Worm (Caenorhabditis elegans) whole organism, L1 larva: Measurements from ENCODE around the gene tes-1.

ENCODE experiments used
- C16A3.4 ChIP-seq: fragments of 150-350 bp; optimal IDR thresholded peaks from 2 replicates; lab custom pipeline; 2014; ENCODE audit warnings: missing biosample characterization, missing genetic modification characterization
- C34B4.2 ChIP-seq: sonication (generic microtip); optimal IDR thresholded peaks from 2 replicates; lab custom pipeline; 2017; ENCODE audit warnings: mild to moderate bottlenecking, missing genetic modification characterization, missing compliant biosample characterization
- Y116A8C.19 ChIP-seq: sonication (generic microtip); optimal IDR thresholded peaks from 2 replicates; lab custom pipeline; 2016; ENCODE audit warnings: missing compliant biosample characterization, missing genetic modification characterization, borderline replicate concordance
- alr-1 ChIP-seq: fragments of 200-800 bp; sonication (Bioruptor generic); optimal IDR thresholded peaks from 2 replicates; lab custom pipeline; 2018; ENCODE audit warnings: borderline replicate concordance, mild to moderate bottlenecking, missing genetic modification characterization, missing compliant biosample characterization
- aly-2 ChIP-seq: fragments of 150-350 bp; optimal IDR thresholded peaks from 2 replicates; lab custom pipeline; 2014; ENCODE audit warnings: missing biosample characterization, missing genetic modification characterization
- ama-1 ChIP-seq: fragments of 150-350 bp; optimal IDR thresholded peaks from 2 replicates; lab custom pipeline; 2014
- ceh-8 ChIP-seq: fragments of 200-800 bp; sonication (Bioruptor generic); optimal IDR thresholded peaks from 2 replicates; lab custom pipeline; 2018; ENCODE audit warnings: mild to moderate bottlenecking, missing genetic modification characterization, moderate library complexity, missing compliant biosample characterization
- ceh-82 ChIP-seq, 3 experiments: fragments of 150-350 bp in 1 of 3; sonication (generic microtip) in 2 of 3; optimal IDR thresholded peaks; 2 replicates each; lab custom pipeline; 2014 to 2017; ENCODE audit warnings: missing biosample characterization in 3 of 3, missing genetic modification characterization in 3 of 3
- ceh-88 ChIP-seq: fragments of 200-800 bp; sonication (Bioruptor generic); IDR thresholded peaks from 2 replicates; pipeline ENCODE4 v1.3.6; 2022; ENCODE audit warnings: missing genetic modification characterization, missing compliant biosample characterization
- dsc-1 ChIP-seq: sonication (generic microtip); optimal IDR thresholded peaks from 2 replicates; lab custom pipeline; 2016; ENCODE audit warnings: mild to moderate bottlenecking, missing genetic modification characterization, missing compliant biosample characterization
- efl-1 ChIP-seq, 4 experiments: fragments of 150-350 bp; optimal IDR thresholded peaks in 3 of 4; peaks in 1 of 4; 1 replicate in 1 of 4; 2 replicates in 3 of 4; lab custom pipeline; 2014; ENCODE audit warnings: missing biosample characterization in 2 of 4, missing genetic modification characterization in 2 of 4, missing genetic modification reagents in 2 of 4
- efl-3 ChIP-seq: fragments of 200-800 bp; sonication (Bioruptor generic); optimal IDR thresholded peaks from 2 replicates; lab custom pipeline; 2018; ENCODE audit warnings: mild to moderate bottlenecking, missing genetic modification characterization, missing compliant biosample characterization
- egl-13 ChIP-seq: sonication (generic microtip); optimal IDR thresholded peaks from 2 replicates; lab custom pipeline; 2016; ENCODE audit warnings: missing genotype, missing genetic modification reagents, missing genetic modification characterization, missing compliant biosample characterization
- egl-27 ChIP-seq, 2 experiments: fragments of 150-350 bp in 1 of 2; sonication (generic microtip); optimal IDR thresholded peaks; 3 replicates each; lab custom pipeline; 2017 to 2018; ENCODE audit warnings: missing biosample characterization in 2 of 2, missing genetic modification characterization in 2 of 2, missing genetic modification reagents in 2 of 2
- fkh-10 ChIP-seq: sonication (generic microtip); optimal IDR thresholded peaks from 2 replicates; lab custom pipeline; 2017; ENCODE audit warnings: missing biosample characterization, missing genetic modification reagents, missing genetic modification characterization
- fkh-4 ChIP-seq: sonication (generic microtip); optimal IDR thresholded peaks from 2 replicates; lab custom pipeline; 2016; ENCODE audit warnings: missing compliant biosample characterization, missing genetic modification characterization, borderline replicate concordance
- fkh-8 ChIP-seq: sonication (generic microtip); optimal IDR thresholded peaks from 2 replicates; lab custom pipeline; 2016; ENCODE audit warnings: mild to moderate bottlenecking, missing genetic modification characterization, missing compliant biosample characterization
- fos-1 ChIP-seq: fragments of 150-350 bp; optimal IDR thresholded peaks from 2 replicates; lab custom pipeline; 2014; ENCODE audit warnings: missing biosample characterization, missing genetic modification characterization
- grh-1 ChIP-seq: fragments of 200-800 bp; sonication (Bioruptor generic); IDR thresholded peaks from 2 replicates; pipeline ENCODE4 v1.3.6; 2022; ENCODE audit warnings: missing genetic modification reagents, missing genetic modification characterization, missing compliant biosample characterization
- hlh-17 ChIP-seq: fragments of 200-800 bp; sonication (Bioruptor generic); optimal IDR thresholded peaks from 2 replicates; lab custom pipeline; 2018; ENCODE audit warnings: missing genetic modification characterization, mild to moderate bottlenecking, missing compliant biosample characterization, moderate library complexity, borderline replicate concordance
- hlh-4 ChIP-seq: sonication (generic microtip); optimal IDR thresholded peaks from 2 replicates; lab custom pipeline; 2016; ENCODE audit warnings: mild to moderate bottlenecking, missing genetic modification characterization, missing compliant biosample characterization
- isw-1 ChIP-seq: fragments of 200-800 bp; sonication (Bioruptor generic); IDR thresholded peaks from 2 replicates; pipeline ENCODE4 v1.3.6; 2022; ENCODE audit warnings: missing genetic modification characterization, missing compliant biosample characterization
- jun-1 ChIP-seq: fragments of 150-350 bp; optimal IDR thresholded peaks from 2 replicates; lab custom pipeline; 2014; ENCODE audit warnings: missing biosample characterization, missing genetic modification reagents, missing genetic modification characterization
- lin-13 ChIP-seq: fragments of 150-350 bp; optimal IDR thresholded peaks from 2 replicates; lab custom pipeline; 2014; ENCODE audit warnings: missing biosample characterization, missing genetic modification reagents, missing genetic modification characterization
- lin-14 ChIP-seq: fragments of 200-800 bp; sonication (Bioruptor generic); optimal IDR thresholded peaks from 2 replicates; lab custom pipeline; 2018; ENCODE audit warnings: mild to moderate bottlenecking, missing genetic modification characterization, moderate library complexity, missing compliant biosample characterization
- lin-35 ChIP-seq, 2 experiments: fragments of 150-350 bp; optimal IDR thresholded peaks; 2 replicates each; lab custom pipeline; 2014; ENCODE audit warnings: missing biosample characterization in 2 of 2, missing genetic modification characterization in 2 of 2, missing genetic modification reagents in 2 of 2
- lin-39 ChIP-seq: fragments of 150-350 bp; optimal IDR thresholded peaks from 2 replicates; lab custom pipeline; 2014; ENCODE audit warnings: missing biosample characterization, missing genetic modification reagents, missing genetic modification characterization
- lir-3 ChIP-seq: sonication (generic microtip); optimal IDR thresholded peaks from 2 replicates; lab custom pipeline; 2016; ENCODE audit warnings: mild to moderate bottlenecking, missing genetic modification characterization, moderate library complexity, missing compliant biosample characterization; ENCODE audit not compliant: poor library complexity
- lsy-2 ChIP-seq, 2 experiments: fragments of 150-350 bp; optimal IDR thresholded peaks; 2 replicates each; lab custom pipeline; 2014; ENCODE audit warnings: missing biosample characterization in 2 of 2, missing genetic modification characterization in 2 of 2
- mab-9 ChIP-seq: fragments of 200-800 bp; sonication (Bioruptor generic); IDR thresholded peaks from 2 replicates; pipeline ENCODE4 v1.3.6; 2022; ENCODE audit warnings: missing genetic modification reagents, missing genetic modification characterization, missing compliant biosample characterization
- mdl-1 ChIP-seq, 2 experiments: fragments of 150-350 bp; optimal IDR thresholded peaks; 2 replicates each; lab custom pipeline; 2014 to 2017; ENCODE audit warnings: missing biosample characterization in 2 of 2, missing genetic modification characterization in 2 of 2, inconsistent platforms in 1 of 2
- mef-2 ChIP-seq: fragments of 150-350 bp; optimal IDR thresholded peaks from 2 replicates; lab custom pipeline; 2014; ENCODE audit warnings: missing biosample characterization, missing genetic modification characterization
- nhr-20 ChIP-seq: sonication (generic microtip); optimal IDR thresholded peaks from 2 replicates; lab custom pipeline; 2016; ENCODE audit warnings: mild to moderate bottlenecking, missing genetic modification characterization, missing compliant biosample characterization
- nhr-237 ChIP-seq: fragments of 150-350 bp; optimal IDR thresholded peaks from 2 replicates; lab custom pipeline; 2014; ENCODE audit warnings: missing biosample characterization, missing genetic modification characterization
- nhr-28 ChIP-seq: fragments of 150-350 bp; optimal IDR thresholded peaks from 2 replicates; lab custom pipeline; 2014; ENCODE audit warnings: missing biosample characterization, missing genetic modification characterization
- nhr-71 ChIP-seq: sonication (generic microtip); optimal IDR thresholded peaks from 2 replicates; lab custom pipeline; 2016; ENCODE audit warnings: mild to moderate bottlenecking, missing genetic modification characterization, moderate library complexity, missing compliant biosample characterization
- nhr-76 ChIP-seq: sonication (generic microtip); optimal IDR thresholded peaks from 2 replicates; lab custom pipeline; 2017; ENCODE audit warnings: missing biosample characterization, missing genetic modification characterization
- nhr-84 ChIP-seq: sonication (generic microtip); optimal IDR thresholded peaks from 2 replicates; lab custom pipeline; 2017; ENCODE audit warnings: missing biosample characterization, missing genetic modification characterization
- nhr-90 ChIP-seq: sonication (generic microtip); optimal IDR thresholded peaks from 2 replicates; lab custom pipeline; 2016; ENCODE audit warnings: mild to moderate bottlenecking, missing genetic modification characterization, missing compliant biosample characterization; ENCODE audit not compliant: poor library complexity
- rnt-1 ChIP-seq: sonication (generic microtip); optimal IDR thresholded peaks from 2 replicates; lab custom pipeline; 2016; ENCODE audit warnings: mild to moderate bottlenecking, missing genetic modification characterization, moderate library complexity, missing compliant biosample characterization
- skn-1 ChIP-seq: fragments of 150-350 bp; optimal IDR thresholded peaks from 2 replicates; lab custom pipeline; 2014; ENCODE audit warnings: missing biosample characterization, missing genetic modification characterization
- snu-23 ChIP-seq: sonication (generic microtip); optimal IDR thresholded peaks from 2 replicates; lab custom pipeline; 2016; ENCODE audit warnings: missing genetic modification characterization, missing compliant biosample characterization
- sox-4 ChIP-seq: sonication (generic microtip); optimal IDR thresholded peaks from 2 replicates; lab custom pipeline; 2016; ENCODE audit warnings: missing genetic modification characterization, missing compliant biosample characterization
- sptf-1 ChIP-seq: fragments of 150-350 bp; optimal IDR thresholded peaks from 2 replicates; lab custom pipeline; 2014; ENCODE audit warnings: missing biosample characterization, missing genetic modification characterization
- swsn-7 ChIP-seq: sonication (generic microtip); optimal IDR thresholded peaks from 2 replicates; lab custom pipeline; 2016; ENCODE audit warnings: missing genetic modification characterization, missing compliant biosample characterization
- unc-62 ChIP-seq: fragments of 150-350 bp; optimal IDR thresholded peaks from 2 replicates; lab custom pipeline; 2014; ENCODE audit warnings: missing biosample characterization, missing genetic modification reagents, missing genetic modification characterization
- vab-15 ChIP-seq: sonication (generic microtip); optimal IDR thresholded peaks from 2 replicates; lab custom pipeline; 2017; ENCODE audit warnings: missing genotype, mild to moderate bottlenecking, missing genetic modification characterization, missing compliant biosample characterization
- xbp-1 ChIP-seq: sonication (generic microtip); optimal IDR thresholded peaks from 2 replicates; lab custom pipeline; 2016; ENCODE audit warnings: missing genetic modification characterization, missing compliant biosample characterization
- zag-1 ChIP-seq: fragments of 150-350 bp; optimal IDR thresholded peaks from 2 replicates; lab custom pipeline; 2014; ENCODE audit warnings: missing biosample characterization, missing genetic modification characterization
- ztf-11 ChIP-seq, 2 experiments: sonication (generic microtip); optimal IDR thresholded peaks; 2 replicates each; lab custom pipeline; 2016 to 2017; ENCODE audit warnings: missing genetic modification characterization in 2 of 2, missing biosample characterization in 1 of 2, missing compliant biosample characterization in 1 of 2

The tes-1 gene

DNA sequence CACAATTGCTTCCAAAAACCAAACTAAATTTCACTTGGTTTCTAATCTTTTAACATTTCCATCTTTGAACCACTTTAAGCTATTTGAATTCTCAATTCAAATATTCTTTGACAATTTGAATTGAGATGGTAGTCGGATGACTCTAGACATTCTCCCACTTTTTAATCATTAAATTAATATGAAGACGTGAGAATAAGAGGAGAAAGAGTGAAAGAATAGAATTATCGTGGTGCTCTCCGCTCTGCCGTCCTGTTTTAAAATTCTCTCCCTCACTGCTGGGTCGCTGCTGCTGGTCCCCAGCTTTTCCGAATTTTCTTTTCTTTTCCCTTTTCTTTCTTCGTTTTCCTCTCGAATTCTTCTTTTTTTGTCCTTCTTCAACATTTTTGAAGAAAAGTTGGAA, 47.8 kb downstream of the tes-1 start:
- peak; percentile 14 for TF ChIP-seq lin-14 (GFP tag; lab: Kevin White, UChicago)
- no peak for TF ChIP-seq ceh-82 (tag; optimal IDR thresholded peaks at IDR 0.05; lab: Kevin White, UChicago)
- no peak for TF ChIP-seq egl-13 (tag; lab: Kevin White, UChicago)
- no peak for TF ChIP-seq xbp-1 (tag; lab: Kevin White, UChicago)

DNA sequence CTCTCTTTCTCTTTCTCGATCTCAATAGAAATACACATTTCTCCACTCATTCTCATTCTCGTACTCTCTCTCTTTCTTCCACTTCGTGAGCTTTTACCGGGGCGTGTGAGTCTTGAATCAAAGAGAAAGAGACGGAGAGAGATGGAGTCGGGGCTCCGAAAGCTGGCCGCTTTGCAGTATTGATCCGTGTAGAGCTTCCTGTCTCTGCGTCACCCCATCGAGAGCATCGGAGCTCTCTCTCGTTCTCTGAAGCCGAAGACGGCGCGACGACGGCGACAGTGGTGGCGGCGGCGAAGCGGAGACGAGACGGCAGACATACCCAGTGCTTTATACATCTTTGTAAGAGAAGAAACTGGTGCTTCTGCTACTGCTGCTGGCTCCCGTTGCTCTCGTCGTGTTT, 49.2 kb downstream of the tes-1 start:
- 0 out of 2 replicates have a peak, but pooled peaks have one; percentile 18 for TF ChIP-seq mab-9 (GFP tag; lab: Robert Waterston, UW)
- TF ChIP-seq vab-15 (tag; lab: Kevin White, UChicago) = no peak
- peak; percentile 67 for TF ChIP-seq mef-2 (tag; lab: Kevin White, UChicago)
- no peak for TF ChIP-seq ama-1 (lab: Kevin White, UChicago)
- TF ChIP-seq fkh-8 (tag; lab: Kevin White, UChicago) = peak; percentile 86
- TF ChIP-seq lir-3 (tag; lab: Kevin White, UChicago) = peak; percentile 10
- no peak for TF ChIP-seq nhr-84 (tag; lab: Kevin White, UChicago)
- TF ChIP-seq hlh-17 (GFP tag; lab: Kevin White, UChicago) = no peak
- no peak for TF ChIP-seq nhr-90 (tag; lab: Kevin White, UChicago)
- no peak for TF ChIP-seq Y116A8C.19 (tag; lab: Kevin White, UChicago)
- no peak for TF ChIP-seq nhr-237 (tag; lab: Kevin White, UChicago)
- peak in 1 of 2 experiments; percentile 19 for TF ChIP-seq egl-27 (tag; optimal IDR thresholded peaks at IDR 0.05; lab: Kevin White, UChicago)
- TF ChIP-seq isw-1 = peak; percentile 69
- no peak for TF ChIP-seq ceh-88 (GFP tag; lab: Robert Waterston, UW)
- peak; percentile 96 for TF ChIP-seq lin-14 (GFP tag; lab: Kevin White, UChicago)
- TF ChIP-seq jun-1 (tag; lab: Kevin White, UChicago) = peak; percentile 60
- no peak for TF ChIP-seq grh-1
- no peak for TF ChIP-seq ztf-11 (tag; optimal IDR thresholded peaks at IDR 0.05; lab: Kevin White, UChicago)
- peak; percentile 72 for TF ChIP-seq dsc-1 (tag; lab: Kevin White, UChicago)
- peak; percentile 58 for TF ChIP-seq rnt-1 (tag; lab: Kevin White, UChicago)
- TF ChIP-seq efl-3 = no peak
- no peak for TF ChIP-seq hlh-4 (tag; lab: Kevin White, UChicago)
- no peak for TF ChIP-seq C34B4.2
- peak; percentile 57 for TF ChIP-seq nhr-20 (tag; lab: Kevin White, UChicago)
- TF ChIP-seq ceh-8 (GFP tag; lab: Kevin White, UChicago) = no peak
- TF ChIP-seq xbp-1 (tag; lab: Kevin White, UChicago) = peak; percentile 62
- peak; percentile 43 to 82 for TF ChIP-seq lsy-2 (tag; optimal IDR thresholded peaks at IDR 0.05; lab: Kevin White, UChicago)
- TF ChIP-seq lin-13 (GFP tag; lab: Kevin White, UChicago) = peak; percentile 6
- TF ChIP-seq aly-2 = no peak
- peak in 1 of 2 experiments; percentile 60 for TF ChIP-seq lin-35 (GFP tag; optimal IDR thresholded peaks at IDR 0.05; lab: Kevin White, UChicago)
- TF ChIP-seq sptf-1 (tag; lab: Kevin White, UChicago) = no peak
- peak; percentile 87 for TF ChIP-seq nhr-71
- no peak for TF ChIP-seq lin-39 (tag; lab: Kevin White, UChicago)
- TF ChIP-seq C16A3.4 = no peak
- peak; percentile 39 to 56 for TF ChIP-seq efl-1 (optimal IDR thresholded peaks at IDR 0.05; lab: Kevin White, UChicago)
- peak in 1 of 2 experiments; percentile 30 for TF ChIP-seq efl-1 (GFP tag; optimal IDR thresholded peaks at IDR 0.05 in 1 of 2; lab: Kevin White, UChicago)
- no peak for TF ChIP-seq mdl-1 (tag; optimal IDR thresholded peaks at IDR 0.05; lab: Kevin White, UChicago)
- peak; percentile 40 for TF ChIP-seq zag-1 (tag; lab: Kevin White, UChicago)
- peak; percentile 82 for TF ChIP-seq swsn-7 (tag; lab: Kevin White, UChicago)
- TF ChIP-seq fos-1 = peak; percentile 70
- TF ChIP-seq fkh-4 (tag; lab: Kevin White, UChicago) = no peak
- TF ChIP-seq nhr-76 (tag; lab: Kevin White, UChicago) = no peak
- TF ChIP-seq alr-1 (tag; lab: Kevin White, UChicago) = no peak
- peak; percentile 89 for TF ChIP-seq fkh-10 (GFP tag; lab: Kevin White, UChicago)
- peak; percentile 49 for TF ChIP-seq skn-1
- no peak for TF ChIP-seq unc-62 (GFP tag; lab: Kevin White, UChicago)
- no peak for TF ChIP-seq sox-4 (tag; lab: Kevin White, UChicago)
- TF ChIP-seq snu-23 (GFP tag; lab: Kevin White, UChicago) = peak; percentile 74
- TF ChIP-seq nhr-28 (tag; lab: Kevin White, UChicago) = no peak
